Worm (Caenorhabditis elegans) whole organism, L4/young adult: ENCODE results near the gene tmed-13.

Source experiments
- W03F9.2 ChIP-seq: fragments of 150-350 bp; optimal IDR thresholded peaks from 2 replicates; lab custom pipeline; 2014; ENCODE audit warnings: missing biosample characterization, missing genetic modification characterization
- dao-5 ChIP-seq: sonication (generic microtip); optimal IDR thresholded peaks from 2 replicates; lab custom pipeline; 2016; ENCODE audit warnings: missing genotype, missing genetic modification characterization, moderate library complexity, missing compliant biosample characterization
- him-1 ChIP-seq: sonication (generic microtip); optimal IDR thresholded peaks from 2 replicates; lab custom pipeline; 2016; ENCODE audit warnings: missing genotype, missing genetic modification reagents, missing genetic modification characterization, missing compliant biosample characterization

DNA sequence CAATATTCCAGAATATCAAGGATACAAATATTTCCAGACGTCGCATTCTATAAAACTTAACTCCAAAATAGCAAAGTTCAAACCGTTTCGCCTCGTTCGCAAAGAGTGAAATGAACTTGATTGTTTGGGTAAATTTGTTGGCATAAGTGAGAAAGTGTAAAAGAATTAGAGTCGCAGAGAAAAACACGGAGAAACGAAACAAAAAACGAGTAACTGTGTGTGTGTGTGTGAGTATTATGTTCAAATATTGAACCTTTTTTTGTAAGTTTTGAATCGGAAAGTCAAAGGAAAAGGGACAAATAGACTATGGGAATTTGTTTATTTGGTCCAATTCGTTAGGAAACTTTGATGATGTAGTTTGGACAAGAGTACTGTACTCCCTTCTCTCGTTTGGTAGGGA is 39.6 kb downstream of the tmed-13 start, which contains the start of gene acp-7:
- TF ChIP-seq him-1: no peak
- TF ChIP-seq dao-5 (tag; lab: Kevin White, UChicago): no peak
- no peak for TF ChIP-seq W03F9.2
